Worm (Caenorhabditis elegans) whole organism, L2 larva: Measurements from ENCODE around the gene F38A1.9.

Source experiments
- C34F6.9 ChIP-seq: fragments of 150-350 bp; optimal IDR thresholded peaks from 2 replicates; lab custom pipeline; 2014; ENCODE audit warnings: missing biosample characterization, missing genetic modification characterization
- F13H6.1 ChIP-seq: sonication (generic microtip); optimal IDR thresholded peaks from 2 replicates; lab custom pipeline; 2016; ENCODE audit warnings: missing genetic modification characterization, missing compliant biosample characterization
- ZK546.5 ChIP-seq: sonication (generic microtip); optimal IDR thresholded peaks from 2 replicates; lab custom pipeline; 2017; ENCODE audit warnings: missing biosample characterization, missing genetic modification characterization
- alr-1 ChIP-seq: fragments of 150-350 bp; optimal IDR thresholded peaks from 2 replicates; lab custom pipeline; 2014; ENCODE audit warnings: missing biosample characterization, missing genetic modification characterization
- aly-2 ChIP-seq: fragments of 150-350 bp; optimal IDR thresholded peaks from 2 replicates; lab custom pipeline; 2014; ENCODE audit warnings: missing biosample characterization, missing genetic modification characterization
- ama-1 ChIP-seq: fragments of 150-350 bp; optimal IDR thresholded peaks from 2 replicates; lab custom pipeline; 2018; ENCODE audit warnings: inconsistent platforms
- blmp-1 ChIP-seq: sonication (generic microtip); optimal IDR thresholded peaks from 2 replicates; lab custom pipeline; 2017; ENCODE audit warnings: missing genetic modification characterization, mild to moderate bottlenecking, missing compliant biosample characterization, antibody characterized with exemption, moderate library complexity; ENCODE audit not compliant: insufficient read depth
- ceh-16 ChIP-seq: fragments of 150-350 bp; optimal IDR thresholded peaks from 2 replicates; lab custom pipeline; 2014; ENCODE audit warnings: missing biosample characterization, missing genetic modification characterization
- ceh-82 ChIP-seq: fragments of 150-350 bp; optimal IDR thresholded peaks from 2 replicates; lab custom pipeline; 2014; ENCODE audit warnings: missing biosample characterization, missing genetic modification characterization
- crh-2 ChIP-seq: sonication (generic microtip); optimal IDR thresholded peaks from 2 replicates; lab custom pipeline; 2017; ENCODE audit warnings: missing biosample characterization, missing genetic modification characterization
- dmd-4 ChIP-seq: sonication (generic microtip); optimal IDR thresholded peaks from 2 replicates; lab custom pipeline; 2017; ENCODE audit warnings: missing biosample characterization, missing genetic modification characterization
- egl-27 ChIP-seq: sonication (generic microtip); optimal IDR thresholded peaks from 3 replicates; lab custom pipeline; 2017; ENCODE audit warnings: missing biosample characterization, missing genetic modification reagents, missing genetic modification characterization
- elt-1 ChIP-seq: fragments of 150-350 bp; optimal IDR thresholded peaks from 2 replicates; lab custom pipeline; 2014; ENCODE audit warnings: missing biosample characterization, missing genetic modification characterization
- fos-1 ChIP-seq: fragments of 150-350 bp; optimal IDR thresholded peaks from 2 replicates; lab custom pipeline; 2014; ENCODE audit warnings: missing biosample characterization, missing genetic modification characterization
- gmeb-1 ChIP-seq: fragments of 150-350 bp; optimal IDR thresholded peaks from 2 replicates; lab custom pipeline; 2014; ENCODE audit warnings: missing biosample characterization, missing genetic modification characterization
- lin-11 ChIP-seq: fragments of 150-350 bp; sonication (generic microtip); optimal IDR thresholded peaks from 2 replicates; lab custom pipeline; 2014; ENCODE audit warnings: missing biosample characterization, missing genetic modification characterization, inconsistent platforms, mixed read lengths
- lin-13 ChIP-seq: fragments of 150-350 bp; optimal IDR thresholded peaks from 2 replicates; lab custom pipeline; 2014; ENCODE audit warnings: missing biosample characterization, missing genetic modification reagents, missing genetic modification characterization
- lsy-2 ChIP-seq, 2 experiments: fragments of 150-350 bp in 1 of 2; sonication (generic microtip) in 1 of 2; optimal IDR thresholded peaks; 2 replicates each; lab custom pipeline; 2014 to 2017; ENCODE audit warnings: missing biosample characterization in 2 of 2, missing genetic modification characterization in 2 of 2
- mab-5 ChIP-seq: fragments of 150-350 bp; optimal IDR thresholded peaks from 2 replicates; lab custom pipeline; 2014; ENCODE audit warnings: missing biosample characterization, missing genetic modification characterization
- mdl-1 ChIP-seq, 2 experiments: fragments of 150-350 bp in 1 of 2; sonication (generic microtip) in 1 of 2; optimal IDR thresholded peaks; 2 replicates each; lab custom pipeline; 2017; ENCODE audit warnings: missing biosample characterization in 2 of 2, missing genetic modification characterization in 2 of 2
- nhr-10 ChIP-seq: sonication (generic microtip); optimal IDR thresholded peaks from 2 replicates; lab custom pipeline; 2017; ENCODE audit warnings: missing biosample characterization, missing genetic modification characterization
- nhr-11 ChIP-seq: fragments of 150-350 bp; optimal IDR thresholded peaks from 2 replicates; lab custom pipeline; 2014; ENCODE audit warnings: missing biosample characterization, missing genetic modification characterization
- nhr-12 ChIP-seq: fragments of 150-350 bp; optimal IDR thresholded peaks from 2 replicates; lab custom pipeline; 2014; ENCODE audit warnings: missing biosample characterization, missing genetic modification characterization
- nhr-129 ChIP-seq: fragments of 150-350 bp; optimal IDR thresholded peaks from 2 replicates; lab custom pipeline; 2014; ENCODE audit warnings: missing biosample characterization, missing genetic modification characterization
- nhr-21 ChIP-seq: fragments of 150-350 bp; optimal IDR thresholded peaks from 2 replicates; lab custom pipeline; 2014; ENCODE audit warnings: missing biosample characterization, missing genetic modification characterization
- nhr-237 ChIP-seq: fragments of 150-350 bp; optimal IDR thresholded peaks from 2 replicates; lab custom pipeline; 2014; ENCODE audit warnings: missing biosample characterization, missing genetic modification characterization
- nhr-6 ChIP-seq: fragments of 150-350 bp; optimal IDR thresholded peaks from 2 replicates; lab custom pipeline; 2014; ENCODE audit warnings: missing biosample characterization, missing genetic modification characterization
- peb-1 ChIP-seq: fragments of 150-350 bp; optimal IDR thresholded peaks from 2 replicates; lab custom pipeline; 2014; ENCODE audit warnings: missing biosample characterization, missing genetic modification characterization
- sem-4 ChIP-seq: fragments of 150-350 bp; optimal IDR thresholded peaks from 2 replicates; lab custom pipeline; 2014; ENCODE audit warnings: missing biosample characterization, missing genetic modification reagents, missing genetic modification characterization
- skn-1 ChIP-seq: sonication (generic microtip); optimal IDR thresholded peaks from 2 replicates; lab custom pipeline; 2017; ENCODE audit warnings: missing biosample characterization, missing genetic modification characterization
- sma-3 ChIP-seq: sonication (generic microtip); optimal IDR thresholded peaks from 2 replicates; lab custom pipeline; 2016; ENCODE audit warnings: missing genetic modification reagents, missing genetic modification characterization, missing compliant biosample characterization
- sma-9 ChIP-seq, 2 experiments: fragments of 150-350 bp in 1 of 2; sonication (generic microtip) in 1 of 2; optimal IDR thresholded peaks; 2 replicates each; lab custom pipeline; 2014 to 2016; ENCODE audit warnings: missing genetic modification characterization in 2 of 2, mild to moderate bottlenecking in 1 of 2, missing biosample characterization in 1 of 2, missing compliant biosample characterization in 1 of 2, missing genetic modification reagents in 1 of 2, moderate library complexity in 1 of 2
- unc-39 ChIP-seq: fragments of 150-350 bp; optimal IDR thresholded peaks from 2 replicates; lab custom pipeline; 2014; ENCODE audit warnings: missing biosample characterization, missing genetic modification characterization
- unc-55 ChIP-seq: fragments of 150-350 bp; sonication (generic microtip); optimal IDR thresholded peaks from 3 replicates; lab custom pipeline; 2014; ENCODE audit warnings: missing biosample characterization, missing genetic modification reagents, missing genetic modification characterization
- zag-1 ChIP-seq: fragments of 150-350 bp; optimal IDR thresholded peaks from 2 replicates; lab custom pipeline; 2014; ENCODE audit warnings: missing biosample characterization, missing genetic modification characterization
- ztf-1 ChIP-seq: fragments of 200-800 bp; sonication (Bioruptor generic); conservative IDR thresholded peaks from 2 replicates; pipeline ENCODE4 v1.3.6; 2022; ENCODE audit warnings: missing genetic modification characterization, missing compliant biosample characterization

Gene F38A1.9

DNA sequence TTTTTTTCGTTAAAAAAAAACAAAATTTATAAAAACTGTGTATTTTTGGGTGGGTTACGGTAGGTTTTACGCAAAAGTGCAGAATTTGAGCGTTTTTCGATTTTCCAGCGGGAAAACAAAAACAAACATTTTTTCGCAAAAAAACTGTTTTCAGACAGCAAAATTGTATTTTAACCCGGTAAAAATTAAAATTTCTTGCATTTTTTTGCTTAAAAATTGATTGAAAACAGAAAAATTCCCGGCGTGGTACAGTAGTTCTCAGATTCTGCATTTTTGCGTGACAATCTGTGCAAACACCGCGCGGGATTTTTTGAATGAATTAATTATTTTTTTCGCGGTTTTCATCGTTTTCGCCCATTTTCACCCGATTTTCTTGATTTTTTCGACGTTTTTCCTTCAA is 31.9 kb upstream of the F38A1.9 start:
- TF ChIP-seq aly-2 = no peak
- TF ChIP-seq fos-1 = no peak
- TF ChIP-seq elt-1 (tag; lab: Kevin White, UChicago) = no peak
- TF ChIP-seq nhr-11 (tag; lab: Kevin White, UChicago) = no peak
- TF ChIP-seq lin-11 (tag; lab: Kevin White, UChicago) = no peak
- TF ChIP-seq unc-39 = no peak
- TF ChIP-seq blmp-1 = no peak
- no peak for TF ChIP-seq ztf-1
- no peak for TF ChIP-seq zag-1

DNA sequence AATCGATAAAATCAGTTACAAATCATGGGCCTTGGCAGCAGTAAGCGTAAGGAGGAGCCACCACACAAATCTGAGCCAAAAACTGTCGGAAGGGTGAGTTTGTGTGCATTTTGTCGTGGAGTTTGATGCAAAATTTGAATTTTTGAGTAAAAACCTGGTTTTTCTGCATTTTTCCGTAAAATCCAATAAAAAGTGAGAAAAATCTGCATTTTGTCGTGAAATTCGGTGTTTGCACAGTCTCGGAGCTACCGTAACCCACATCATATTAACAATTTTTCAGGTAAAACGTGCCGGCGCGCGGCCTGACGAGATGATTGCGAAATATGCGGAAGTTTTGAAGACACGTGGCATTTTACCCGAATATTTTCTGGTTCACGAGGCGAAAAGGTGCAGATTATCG is 30.8 kb upstream of the F38A1.9 start:
- no peak for TF ChIP-seq crh-2 (tag; lab: Kevin White, UChicago)
- no peak for TF ChIP-seq unc-39
- TF ChIP-seq fos-1 = no peak
- TF ChIP-seq zag-1 = no peak
- no peak for TF ChIP-seq unc-55 (GFP tag; lab: Kevin White, UChicago)
- TF ChIP-seq ceh-82 (tag; lab: Kevin White, UChicago) = no peak
- TF ChIP-seq F13H6.1 (tag; lab: Kevin White, UChicago) = no peak
- no peak for TF ChIP-seq peb-1
- no peak for TF ChIP-seq lin-13 (GFP tag; lab: Kevin White, UChicago)
- no peak for TF ChIP-seq alr-1 (tag; lab: Kevin White, UChicago)
- no peak for TF ChIP-seq egl-27 (tag; lab: Kevin White, UChicago)

DNA sequence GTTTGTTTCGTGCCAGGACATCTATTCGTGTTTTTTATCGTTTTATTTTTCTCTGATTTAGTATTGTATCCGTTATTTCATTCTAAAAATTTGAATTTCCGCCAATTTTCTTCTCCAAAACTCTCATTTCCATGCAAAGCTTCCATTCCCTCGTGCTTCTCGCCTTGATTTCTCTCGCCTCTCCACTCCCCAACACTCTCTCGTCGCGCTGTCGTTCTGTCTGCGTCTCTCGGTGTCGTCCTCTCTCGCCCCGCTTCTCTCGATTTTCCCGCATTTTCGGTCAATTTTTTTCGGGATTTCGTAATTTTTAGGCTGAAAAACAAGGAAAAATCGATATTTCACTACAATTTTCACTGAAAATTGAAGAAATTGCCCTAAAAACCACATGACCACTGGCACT is 29.4 kb upstream of the F38A1.9 start, which contains the start of gene C09E9.1:
Gene C09E9.1 (plus strand): TSS at position 286 of the 400 bp plus-strand sequence.
- TF ChIP-seq gmeb-1 (tag; lab: Kevin White, UChicago) (peak; percentile 72), sem-4 (tag; lab: Kevin White, UChicago) (peak; percentile 17), mdl-1 (tag; optimal IDR thresholded peaks at IDR 0.05; lab: Kevin White, UChicago) (peak; percentile 90 to 99), elt-1 (tag; lab: Kevin White, UChicago) (no peak), nhr-6 (tag; lab: Kevin White, UChicago) (peak; percentile 19), nhr-21 (tag; lab: Kevin White, UChicago) (peak; percentile 33), lin-13 (GFP tag; lab: Kevin White, UChicago) (peak; percentile 71), unc-55 (GFP tag; lab: Kevin White, UChicago) (peak; percentile 77), crh-2 (tag; lab: Kevin White, UChicago) (peak; percentile 72), F13H6.1 (tag; lab: Kevin White, UChicago) (peak; percentile 52), dmd-4 (tag; lab: Kevin White, UChicago) (no peak), unc-39 (no peak), egl-27 (tag; lab: Kevin White, UChicago) (peak; percentile 13), ceh-82 (tag; lab: Kevin White, UChicago) (peak; percentile 48), ceh-16 (tag; lab: Kevin White, UChicago) (no peak), sma-3 (GFP tag; lab: Kevin White, UChicago) (peak; percentile 42), blmp-1 (no peak), nhr-129 (peak; percentile 57), fos-1 (peak; percentile 33), mab-5 (tag; lab: Kevin White, UChicago) (peak; percentile 67), nhr-237 (tag; lab: Kevin White, UChicago) (no peak), nhr-10 (tag; lab: Kevin White, UChicago) (no peak), C34F6.9 (tag; lab: Kevin White, UChicago) (peak; percentile 86), lsy-2 (tag; optimal IDR thresholded peaks at IDR 0.05; lab: Kevin White, UChicago) (peak; percentile 39 to 81), lin-11 (tag; lab: Kevin White, UChicago) (peak; percentile 21), nhr-12 (tag; lab: Kevin White, UChicago) (no peak)

DNA sequence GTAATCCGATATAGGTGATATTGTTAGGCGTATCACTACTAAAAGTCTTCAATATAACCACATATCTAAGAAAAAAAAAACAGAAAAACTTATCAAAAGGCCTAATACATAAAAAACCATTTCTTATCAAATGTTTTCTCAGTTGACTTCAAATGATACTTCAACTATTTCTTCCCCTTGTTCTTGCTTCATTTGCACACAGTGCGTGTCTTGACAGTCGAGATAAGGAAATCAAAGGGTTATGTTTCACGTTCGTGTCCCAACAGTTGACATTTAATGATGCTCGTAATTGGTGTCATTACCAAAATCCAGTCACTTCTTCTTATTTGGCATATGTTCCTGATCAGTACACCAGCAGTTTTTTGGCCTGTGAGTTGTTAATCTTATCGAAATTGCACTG is 21.6 kb upstream of the F38A1.9 start, which contains the start of gene clec-170:
Gene clec-170 (plus strand): TSS at position 143 of the 400 bp plus-strand sequence.
- TF ChIP-seq ama-1 (lab: Kevin White, UChicago) (no peak), fos-1 (peak; percentile 75)

DNA sequence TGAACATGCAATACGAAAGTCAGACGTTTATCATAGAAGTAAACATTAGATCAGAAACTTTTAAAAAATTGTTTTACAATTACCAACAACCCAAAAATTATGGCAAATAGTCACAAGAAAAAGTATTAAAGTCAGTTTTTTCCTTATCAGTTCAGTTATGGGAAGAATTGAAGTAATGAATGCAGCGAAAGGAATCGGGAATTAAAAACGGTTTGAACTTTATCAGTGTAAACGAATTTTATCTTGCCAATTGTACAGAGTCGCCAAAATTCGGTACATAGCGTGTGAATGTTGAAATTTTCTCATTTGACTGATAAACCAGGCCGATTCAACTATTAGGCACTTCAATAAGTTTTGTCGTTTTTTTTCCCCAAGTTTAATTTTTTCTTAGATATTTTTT is 21.0 kb upstream of the F38A1.9 start:
- TF ChIP-seq skn-1 (no peak), sma-9 (GFP tag; optimal IDR thresholded peaks at IDR 0.05; lab: Kevin White, UChicago) (peak; percentile 27), sma-9 (tag; optimal IDR thresholded peaks at IDR 0.05; lab: Kevin White, UChicago) (no peak), gmeb-1 (tag; lab: Kevin White, UChicago) (peak; percentile 35), fos-1 (peak; percentile 98), crh-2 (tag; lab: Kevin White, UChicago) (peak; percentile 26), lin-13 (GFP tag; lab: Kevin White, UChicago) (no peak), nhr-21 (tag; lab: Kevin White, UChicago) (no peak), ZK546.5 (no peak)
